Fruit fly (Drosophila melanogaster) whole organism, prepupa: Measurements from ENCODE around the gene CG42507.

ENCODE experiments used
- Blimp-1 ChIP-seq: fragments of 200-800 bp; sonication (Bioruptor generic); optimal IDR thresholded peaks from 3 replicates; lab custom pipeline; 2017; ENCODE audit warnings: missing biosample characterization, missing genetic modification characterization, mild to moderate bottlenecking, moderate library complexity, missing genetic modification reagents
- CG10631 ChIP-seq: fragments of 200-800 bp; sonication (Bioruptor generic); optimal IDR thresholded peaks from 2 replicates; lab custom pipeline; 2016; ENCODE audit warnings: missing biosample characterization, missing genetic modification characterization
- CG10669 ChIP-seq: fragments of 200-800 bp; sonication (Bioruptor generic); optimal IDR thresholded peaks from 3 replicates; lab custom pipeline; 2018; ENCODE audit warnings: missing biosample characterization, mild to moderate bottlenecking, missing genetic modification characterization, moderate library complexity
- CG11294 ChIP-seq: fragments of 200-800 bp; sonication (Bioruptor generic); IDR thresholded peaks from 2 replicates; pipeline ENCODE4 v1.3.6; 2022; ENCODE audit warnings: missing biosample characterization, missing genetic modification characterization
- CG11762 ChIP-seq: fragments of 200-800 bp; sonication (Bioruptor generic); optimal IDR thresholded peaks from 3 replicates; lab custom pipeline; 2016; ENCODE audit warnings: missing biosample characterization, missing genetic modification characterization; ENCODE audit not compliant: insufficient read depth
- CG11902 ChIP-seq: fragments of 200-800 bp; sonication (Bioruptor generic); optimal IDR thresholded peaks from 3 replicates; lab custom pipeline; 2016; ENCODE audit warnings: missing biosample characterization, missing genetic modification characterization
- CG1621 ChIP-seq: fragments of 200-800 bp; sonication (Bioruptor generic); optimal IDR thresholded peaks from 3 replicates; lab custom pipeline; 2018; ENCODE audit warnings: missing biosample characterization, mild to moderate bottlenecking, missing genetic modification characterization
- CG3032 ChIP-seq: fragments of 200-800 bp; optimal IDR thresholded peaks from 2 replicates; lab custom pipeline; 2019; ENCODE audit warnings: missing biosample characterization, mild to moderate bottlenecking, missing genetic modification characterization, moderate library complexity
- CG31627 ChIP-seq: fragments of 200-800 bp; sonication (Bioruptor generic); optimal IDR thresholded peaks from 3 replicates; lab custom pipeline; 2016; ENCODE audit warnings: missing biosample characterization, missing genetic modification characterization
- CG32006 ChIP-seq: fragments of 200-800 bp; sonication (Bioruptor generic); optimal IDR thresholded peaks from 3 replicates; lab custom pipeline; 2017; ENCODE audit warnings: missing biosample characterization, mild to moderate bottlenecking, missing genetic modification characterization
- CG34406 ChIP-seq: fragments of 200-800 bp; sonication (Bioruptor generic); optimal IDR thresholded peaks from 3 replicates; lab custom pipeline; 2016; ENCODE audit warnings: missing biosample characterization, missing genetic modification characterization
- CG4318 ChIP-seq: fragments of 200-800 bp; sonication (Bioruptor generic); optimal IDR thresholded peaks from 3 replicates; lab custom pipeline; 2017; ENCODE audit warnings: missing biosample characterization, mild to moderate bottlenecking, missing genetic modification characterization
- CG6163 ChIP-seq: fragments of 200-800 bp; sonication (Bioruptor generic); IDR thresholded peaks from 3 replicates; pipeline ENCODE4 v1.3.6; 2022; ENCODE audit warnings: missing biosample characterization, missing genetic modification characterization
- CG6276 ChIP-seq: fragments of 200-800 bp; sonication (Bioruptor generic); optimal IDR thresholded peaks from 2 replicates; lab custom pipeline; 2017; ENCODE audit warnings: missing biosample characterization, mild to moderate bottlenecking, missing genetic modification characterization
- CG6792 ChIP-seq: fragments of 200-800 bp; sonication (Bioruptor generic); optimal IDR thresholded peaks from 3 replicates; lab custom pipeline; 2016; ENCODE audit warnings: missing biosample characterization, missing genetic modification characterization
- CG6808 ChIP-seq: fragments of 200-800 bp; sonication (Bioruptor generic); optimal IDR thresholded peaks from 3 replicates; lab custom pipeline; 2017; ENCODE audit warnings: missing biosample characterization, missing genetic modification characterization, mild to moderate bottlenecking, moderate library complexity, missing genetic modification reagents
- CG6854 ChIP-seq: fragments of 200-800 bp; sonication (Bioruptor generic); optimal IDR thresholded peaks from 2 replicates; lab custom pipeline; 2017; ENCODE audit warnings: missing biosample characterization, mild to moderate bottlenecking, missing genetic modification characterization
- CG7368 ChIP-seq: fragments of 200-800 bp; sonication (Bioruptor generic); optimal IDR thresholded peaks from 3 replicates; lab custom pipeline; 2016; ENCODE audit warnings: missing biosample characterization, missing genetic modification characterization
- CG8119 ChIP-seq: fragments of 200-800 bp; sonication (Bioruptor generic); IDR thresholded peaks from 3 replicates; pipeline ENCODE4 v1.3.6; 2022; ENCODE audit warnings: missing biosample characterization, missing genetic modification characterization
- CG8319 ChIP-seq: fragments of 200-800 bp; sonication (Bioruptor generic); optimal IDR thresholded peaks from 3 replicates; lab custom pipeline; 2016; ENCODE audit warnings: missing biosample characterization, missing genetic modification characterization
- CG8632 ChIP-seq: fragments of 200-800 bp; sonication (Bioruptor generic); optimal IDR thresholded peaks from 3 replicates; lab custom pipeline; 2016; ENCODE audit warnings: missing biosample characterization, missing genetic modification characterization
- CG9139 ChIP-seq: fragments of 200-800 bp; sonication (Bioruptor generic); optimal IDR thresholded peaks from 3 replicates; lab custom pipeline; 2017; ENCODE audit warnings: missing biosample characterization, mild to moderate bottlenecking, missing genetic modification characterization
- Eip75B ChIP-seq: fragments of 200-800 bp; sonication (Bioruptor generic); optimal IDR thresholded peaks from 3 replicates; lab custom pipeline; 2016; ENCODE audit warnings: missing biosample characterization, missing genetic modification characterization
- Eip78C ChIP-seq: fragments of 200-800 bp; sonication (Bioruptor generic); peaks from one replicate; lab custom pipeline; 2016; ENCODE audit warnings: missing biosample characterization, missing genetic modification characterization
- Eip93F ChIP-seq: fragments of 200-800 bp; sonication (Bioruptor generic); optimal IDR thresholded peaks from 2 replicates; lab custom pipeline; 2016; ENCODE audit warnings: missing biosample characterization, mild to moderate bottlenecking, missing genetic modification characterization
- Ets21C ChIP-seq: fragments of 200-800 bp; sonication (Bioruptor generic); optimal IDR thresholded peaks from 3 replicates; lab custom pipeline; 2016; ENCODE audit warnings: missing biosample characterization, missing genetic modification characterization
- Hr38 ChIP-seq: sonication (Bioruptor generic); optimal IDR thresholded peaks from 2 replicates; lab custom pipeline; 2016; ENCODE audit warnings: missing biosample characterization, missing genetic modification characterization
- Hr39 ChIP-seq: fragments of 200-800 bp; sonication (Bioruptor generic); optimal IDR thresholded peaks from 2 replicates; lab custom pipeline; 2016; ENCODE audit warnings: missing biosample characterization, missing genetic modification characterization
- Hr4 ChIP-seq: fragments of 200-800 bp; sonication (Bioruptor generic); optimal IDR thresholded peaks from 3 replicates; lab custom pipeline; 2016; ENCODE audit warnings: missing biosample characterization, missing genetic modification characterization
- Met ChIP-seq: fragments of 200-800 bp; sonication (Bioruptor generic); optimal IDR thresholded peaks from 3 replicates; lab custom pipeline; 2016; ENCODE audit warnings: missing biosample characterization, missing genetic modification characterization
- OdsH ChIP-seq: fragments of 200-800 bp; sonication (Bioruptor generic); optimal IDR thresholded peaks from 3 replicates; lab custom pipeline; 2016; ENCODE audit warnings: missing biosample characterization, missing genetic modification characterization
- Smox ChIP-seq: fragments of 200-800 bp; sonication (Bioruptor generic); optimal IDR thresholded peaks from 3 replicates; lab custom pipeline; 2016; ENCODE audit warnings: missing biosample characterization, missing genetic modification characterization
- Sox102F ChIP-seq: fragments of 200-800 bp; sonication (Bioruptor generic); optimal IDR thresholded peaks from 2 replicates; lab custom pipeline; 2016; ENCODE audit warnings: missing biosample characterization, mild to moderate bottlenecking, missing genetic modification characterization
- Sox14 ChIP-seq: fragments of 200-800 bp; sonication (Bioruptor generic); optimal IDR thresholded peaks from 3 replicates; lab custom pipeline; 2016; ENCODE audit warnings: missing biosample characterization, missing genetic modification characterization
- Sox15 ChIP-seq: fragments of 200-800 bp; sonication (Bioruptor generic); optimal IDR thresholded peaks from 3 replicates; lab custom pipeline; 2016; ENCODE audit warnings: missing biosample characterization, missing genetic modification characterization
- achi ChIP-seq: fragments of 200-800 bp; sonication (Bioruptor generic); optimal IDR thresholded peaks from 3 replicates; lab custom pipeline; 2016; ENCODE audit warnings: missing biosample characterization, missing genetic modification characterization
- acj6 ChIP-seq: fragments of 200-800 bp; sonication (Bioruptor generic); optimal IDR thresholded peaks from 3 replicates; lab custom pipeline; 2016; ENCODE audit warnings: missing biosample characterization, missing genetic modification characterization
- cyc ChIP-seq: fragments of 200-800 bp; sonication (Bioruptor generic); optimal IDR thresholded peaks from 3 replicates; lab custom pipeline; 2016; ENCODE audit warnings: missing biosample characterization, missing genetic modification characterization
- dac ChIP-seq: fragments of 200-800 bp; sonication (Bioruptor generic); optimal IDR thresholded peaks from 2 replicates; lab custom pipeline; 2017; ENCODE audit warnings: missing biosample characterization, mild to moderate bottlenecking, missing genetic modification characterization
- dsx ChIP-seq: fragments of 200-800 bp; optimal IDR thresholded peaks from 3 replicates; lab custom pipeline; 2019; ENCODE audit warnings: missing biosample characterization, mild to moderate bottlenecking, missing genetic modification characterization, moderate library complexity; ENCODE audit not compliant: poor library complexity, severe bottlenecking
- eg ChIP-seq: fragments of 200-800 bp; sonication (Bioruptor generic); IDR thresholded peaks from 3 replicates; pipeline ENCODE4 v1.3.6; 2022; ENCODE audit warnings: missing biosample characterization, missing genetic modification characterization
- esn ChIP-seq: fragments of 200-800 bp; sonication (Bioruptor generic); optimal IDR thresholded peaks from 2 replicates; lab custom pipeline; 2016; ENCODE audit warnings: missing biosample characterization, mild to moderate bottlenecking, missing genetic modification characterization, moderate library complexity
- fd85E ChIP-seq: fragments of 200-800 bp; sonication (Bioruptor generic); optimal IDR thresholded peaks from 3 replicates; lab custom pipeline; 2016; ENCODE audit warnings: missing biosample characterization, missing genetic modification characterization
- fkh ChIP-seq: fragments of 200-800 bp; sonication (Bioruptor generic); optimal IDR thresholded peaks from 3 replicates; lab custom pipeline; 2017; ENCODE audit warnings: missing biosample characterization, mild to moderate bottlenecking, missing genetic modification characterization, moderate library complexity
- lz ChIP-seq: fragments of 200-800 bp; sonication (Bioruptor generic); optimal IDR thresholded peaks from 3 replicates; lab custom pipeline; 2016; ENCODE audit warnings: missing biosample characterization, missing genetic modification characterization
- net ChIP-seq: fragments of 200-800 bp; sonication (Bioruptor generic); optimal IDR thresholded peaks from 3 replicates; lab custom pipeline; 2016; ENCODE audit warnings: missing biosample characterization, missing genetic modification characterization
- pdm3 ChIP-seq: fragments of 200-800 bp; sonication (Bioruptor generic); optimal IDR thresholded peaks from 3 replicates; lab custom pipeline; 2016; ENCODE audit warnings: missing biosample characterization, missing genetic modification characterization
- salr ChIP-seq, 2 experiments: fragments of 200-800 bp; sonication (Bioruptor generic); optimal IDR thresholded peaks; 3 replicates each; lab custom pipeline; 2016 to 2018; ENCODE audit warnings: missing biosample characterization in 2 of 2, missing genetic modification characterization in 2 of 2, mild to moderate bottlenecking in 1 of 2
- spab ChIP-seq: fragments of 200-800 bp; sonication (Bioruptor generic); optimal IDR thresholded peaks from 2 replicates; lab custom pipeline; 2017; ENCODE audit warnings: missing biosample characterization, mild to moderate bottlenecking, missing genetic modification characterization, missing genetic modification reagents
- ss ChIP-seq, 2 experiments: fragments of 200-800 bp; sonication (Bioruptor generic); optimal IDR thresholded peaks; 2 replicates in 1 of 2; 3 replicates in 1 of 2; lab custom pipeline; 2017 to 2018; ENCODE audit warnings: mild to moderate bottlenecking in 2 of 2, missing biosample characterization in 2 of 2, missing genetic modification characterization in 2 of 2, moderate library complexity in 1 of 2
- svp ChIP-seq: fragments of 200-800 bp; sonication (Bioruptor generic); peaks from one replicate; lab custom pipeline; 2016; ENCODE audit warnings: missing biosample characterization, missing genetic modification characterization
- topi ChIP-seq: fragments of 200-800 bp; sonication (Bioruptor generic); optimal IDR thresholded peaks from 3 replicates; lab custom pipeline; 2016; ENCODE audit warnings: missing biosample characterization, missing genetic modification characterization
- vri ChIP-seq: fragments of 200-800 bp; sonication (Bioruptor generic); optimal IDR thresholded peaks from 3 replicates; lab custom pipeline; 2016; ENCODE audit warnings: missing biosample characterization, mild to moderate bottlenecking, missing genetic modification characterization

Gene CG42507

DNA sequence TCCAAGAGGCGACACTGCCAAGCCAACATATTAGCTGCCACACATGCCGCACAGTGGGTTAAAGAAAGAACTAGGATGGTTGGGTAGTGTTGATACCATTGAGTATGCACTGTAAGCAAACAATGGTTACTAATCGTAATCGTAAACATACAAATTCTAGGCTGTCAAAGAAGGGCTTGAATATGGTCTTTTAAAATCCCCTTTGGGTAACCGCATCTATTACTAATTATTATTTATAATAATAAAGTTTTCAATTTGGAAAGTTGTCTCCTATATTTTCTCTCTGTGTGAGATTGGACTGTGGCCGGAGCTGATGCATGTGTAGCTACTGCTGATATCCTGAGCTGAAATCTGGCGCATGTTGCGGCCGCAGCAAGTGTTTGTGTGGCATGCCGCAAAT is 26.0 kb downstream of the CG42507 start:
- TF ChIP-seq CG6808: peak; percentile 4
- peak; percentile 58 for TF ChIP-seq CG32006 (GFP tag; lab: Kevin White, UChicago)
- peak; percentile 30 for TF ChIP-seq OdsH (GFP tag; lab: Kevin White, UChicago)
- TF ChIP-seq CG11902 (GFP tag; lab: Kevin White, UChicago): no peak
- TF ChIP-seq Sox14 (GFP tag; lab: Kevin White, UChicago): no peak
- no peak for TF ChIP-seq dac (GFP tag; lab: Kevin White, UChicago)
- peak; percentile 17 for TF ChIP-seq CG6276 (GFP tag; lab: Kevin White, UChicago)
- no peak for TF ChIP-seq svp
- no peak for TF ChIP-seq Eip93F
- TF ChIP-seq CG8119 (GFP tag; lab: Robert Waterston, UW): peak; percentile 74; the same call in 2 of the 3 replicates
- no peak for TF ChIP-seq fd85E (GFP tag; lab: Kevin White, UChicago)
- no peak for TF ChIP-seq CG6854 (GFP tag; lab: Kevin White, UChicago)
- TF ChIP-seq Hr38 (GFP tag; lab: Kevin White, UChicago): no peak
- TF ChIP-seq CG10631 (GFP tag; lab: Kevin White, UChicago): peak; percentile 60
- TF ChIP-seq Sox102F (GFP tag; lab: Kevin White, UChicago): no peak
- TF ChIP-seq Ets21C (GFP tag; lab: Kevin White, UChicago): no peak
- TF ChIP-seq acj6 (GFP tag; lab: Kevin White, UChicago): peak; percentile 16
- peak; percentile 27 for TF ChIP-seq CG9139 (GFP tag; lab: Kevin White, UChicago)
- peak; percentile 81 for TF ChIP-seq Eip78C (GFP tag; lab: Kevin White, UChicago)
- no peak for TF ChIP-seq salr (GFP tag; optimal IDR thresholded peaks at IDR 0.05; lab: Kevin White, UChicago)
- no peak for TF ChIP-seq CG3032 (tag; lab: Kevin White, UChicago)
- no peak for TF ChIP-seq Sox15 (GFP tag; lab: Kevin White, UChicago)
- peak; percentile 25 for TF ChIP-seq Hr4 (GFP tag; lab: Kevin White, UChicago)
- no peak for TF ChIP-seq CG6792 (GFP tag; lab: Kevin White, UChicago)
- TF ChIP-seq CG6163 (GFP tag; lab: Robert Waterston, UW): no peak
- no peak for TF ChIP-seq vri (GFP tag; lab: Kevin White, UChicago)
- TF ChIP-seq CG31627 (GFP tag; lab: Kevin White, UChicago): no peak
- no peak for TF ChIP-seq Smox (GFP tag; lab: Kevin White, UChicago)
- TF ChIP-seq Blimp-1 (GFP tag; lab: Kevin White, UChicago): no peak
- no peak for TF ChIP-seq Hr39 (GFP tag; lab: Kevin White, UChicago)
- TF ChIP-seq ss (GFP tag; optimal IDR thresholded peaks at IDR 0.05; lab: Kevin White, UChicago): peak in 1 of 2 experiments; percentile 33
- peak; percentile 11 for TF ChIP-seq CG4318 (GFP tag; lab: Kevin White, UChicago)
- TF ChIP-seq topi (GFP tag; lab: Kevin White, UChicago): no peak
- TF ChIP-seq Eip75B (GFP tag; lab: Kevin White, UChicago): no peak
- peak; percentile 46 for TF ChIP-seq achi (GFP tag; lab: Kevin White, UChicago)
- peak; percentile 19 for TF ChIP-seq spab (GFP tag; lab: Kevin White, UChicago)
- no peak for TF ChIP-seq Met (GFP tag; lab: Kevin White, UChicago)
- no peak for TF ChIP-seq lz
- TF ChIP-seq pdm3: no peak
- TF ChIP-seq CG7368 (GFP tag; lab: Kevin White, UChicago): no peak
- no peak for TF ChIP-seq cyc
- TF ChIP-seq CG11762 (GFP tag; lab: Kevin White, UChicago): peak; percentile 11
- peak; percentile 22 for TF ChIP-seq net (GFP tag; lab: Kevin White, UChicago)
- peak; percentile 56; the same call in 1 of the 3 replicates for TF ChIP-seq eg (GFP tag; lab: Robert Waterston, UW)
- TF ChIP-seq CG34406 (GFP tag; lab: Kevin White, UChicago): no peak
- no peak for TF ChIP-seq CG11294 (GFP tag; lab: Robert Waterston, UW)
- TF ChIP-seq esn (GFP tag; lab: Kevin White, UChicago): no peak
- peak; percentile 38 for TF ChIP-seq CG10669
- no peak for TF ChIP-seq CG1621 (tag; lab: Kevin White, UChicago)
- TF ChIP-seq dsx (GFP tag; lab: Kevin White, UChicago): no peak
- TF ChIP-seq CG8319 (GFP tag; lab: Kevin White, UChicago): no peak
- no peak for TF ChIP-seq fkh
- TF ChIP-seq CG8632 (GFP tag; lab: Kevin White, UChicago): no peak
